Worm (Caenorhabditis elegans): Measurements from ENCODE around the gene srh-215.

srh-215 gene

ce11 chrV:16794079-16794478 lies 37.7 kb downstream of the srh-215 start:
- TF ChIP-seq mbf-1 (tag; optimal IDR thresholded peaks at IDR 0.05): no peak
- TF ChIP-seq nhr-21 (tag; optimal IDR thresholded peaks at IDR 0.05): no peak
- no peak for TF ChIP-seq Y55F3AM.14 (GFP tag; optimal IDR thresholded peaks at IDR 0.05)
- TF ChIP-seq nhr-6 (tag; optimal IDR thresholded peaks at IDR 0.05): no peak
- TF ChIP-seq nhr-77 (tag; optimal IDR thresholded peaks at IDR 0.05): no peak
- TF ChIP-seq lsy-2 (tag; optimal IDR thresholded peaks at IDR 0.05): no peak
- TF ChIP-seq nhr-25 (tag; optimal IDR thresholded peaks at IDR 0.05): no peak
- no peak for TF ChIP-seq lin-39 (tag; optimal IDR thresholded peaks at IDR 0.05)
- no peak for TF ChIP-seq nhr-23 (tag; optimal IDR thresholded peaks at IDR 0.05)
- no peak for TF ChIP-seq fos-1 (tag; optimal IDR thresholded peaks at IDR 0.05)
- TF ChIP-seq aly-2 (tag; optimal IDR thresholded peaks at IDR 0.05): no peak
- no peak for TF ChIP-seq dmd-4 (tag; optimal IDR thresholded peaks at IDR 0.05)
- no peak for TF ChIP-seq ama-1 (optimal IDR thresholded peaks at IDR 0.05)
- TF ChIP-seq C34F6.9 (tag; optimal IDR thresholded peaks at IDR 0.05): no peak
- no peak for TF ChIP-seq ztf-11 (tag; optimal IDR thresholded peaks at IDR 0.05)

ce11 chrV:16793312-16793711 lies 38.5 kb downstream of the srh-215 start:
- TF ChIP-seq fos-1 (tag; optimal IDR thresholded peaks at IDR 0.05) (no peak), nhr-25 (tag; optimal IDR thresholded peaks at IDR 0.05) (no peak), lin-13 (GFP tag; optimal IDR thresholded peaks at IDR 0.05) (no peak), egl-27 (tag; optimal IDR thresholded peaks at IDR 0.05) (no peak), zag-1 (tag; optimal IDR thresholded peaks at IDR 0.05) (no peak)

ce11 chrV:16792717-16793116 lies 39.1 kb downstream of the srh-215 start:
- TF ChIP-seq snpc-4 (tag; optimal IDR thresholded peaks at IDR 0.05): no peak
- no peak for TF ChIP-seq sma-3 (GFP tag; optimal IDR thresholded peaks at IDR 0.05)
- no peak for TF ChIP-seq gmeb-1 (tag; optimal IDR thresholded peaks at IDR 0.05)
- TF ChIP-seq peb-1 (tag; optimal IDR thresholded peaks at IDR 0.05): no peak
- no peak for TF ChIP-seq ZK546.5 (tag; optimal IDR thresholded peaks at IDR 0.05)
- no peak for TF ChIP-seq ceh-16 (tag; optimal IDR thresholded peaks at IDR 0.05)
- TF ChIP-seq lin-11 (tag; optimal IDR thresholded peaks at IDR 0.05): no peak

DNA sequence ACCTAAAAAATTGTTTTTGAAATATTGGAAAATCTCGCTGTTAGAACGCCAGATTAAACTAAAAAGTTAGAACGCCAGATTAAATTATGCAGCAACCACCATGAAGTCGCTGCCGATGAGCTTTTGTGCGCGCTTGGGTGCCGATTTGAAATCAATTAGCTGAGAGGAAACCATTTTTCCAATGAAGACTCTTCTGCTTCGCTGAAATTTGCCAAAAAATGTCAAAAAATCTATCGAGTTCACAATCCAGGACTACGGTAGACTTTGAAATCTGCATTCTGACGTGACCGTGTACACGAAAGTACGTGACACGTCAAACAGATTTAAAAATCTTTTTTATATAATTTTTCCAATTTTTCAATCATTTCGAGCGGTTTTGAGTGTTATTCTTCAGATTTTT lies 42.9 kb downstream of the srh-215 start, which contains the start of gene immt-2:
Gene immt-2, plus strand, starts transcription at position 301 of the 400 bp plus-strand sequence.
- TF ChIP-seq elt-3 (tag; optimal IDR thresholded peaks at IDR 0.05) (no peak), unc-39 (tag; optimal IDR thresholded peaks at IDR 0.05) (no peak), nhr-129 (tag; optimal IDR thresholded peaks at IDR 0.05) (no peak), ztf-1 (GFP tag; conservative IDR thresholded peaks at IDR 0.05) (no peak), F13H6.1 (tag; optimal IDR thresholded peaks at IDR 0.05) (no peak), nhr-21 (tag; optimal IDR thresholded peaks at IDR 0.05) (no peak), nhr-12 (tag; optimal IDR thresholded peaks at IDR 0.05) (no peak), sma-3 (GFP tag; optimal IDR thresholded peaks at IDR 0.05) (no peak), lin-39 (tag; optimal IDR thresholded peaks at IDR 0.05) (no peak), ceh-16 (tag; optimal IDR thresholded peaks at IDR 0.05) (no peak), mbf-1 (tag; optimal IDR thresholded peaks at IDR 0.05) (no peak), dmd-4 (tag; optimal IDR thresholded peaks at IDR 0.05) (no peak), skn-1 (tag; optimal IDR thresholded peaks at IDR 0.05) (no peak), gmeb-1 (tag; optimal IDR thresholded peaks at IDR 0.05) (no peak), snpc-4 (tag; optimal IDR thresholded peaks at IDR 0.05) (no peak), ama-1 (optimal IDR thresholded peaks at IDR 0.05) (no peak), lin-13 (GFP tag; optimal IDR thresholded peaks at IDR 0.05) (no peak), elt-1 (tag; optimal IDR thresholded peaks at IDR 0.05) (no peak), R02D3.7 (tag; optimal IDR thresholded peaks at IDR 0.05) (no peak)

DNA sequence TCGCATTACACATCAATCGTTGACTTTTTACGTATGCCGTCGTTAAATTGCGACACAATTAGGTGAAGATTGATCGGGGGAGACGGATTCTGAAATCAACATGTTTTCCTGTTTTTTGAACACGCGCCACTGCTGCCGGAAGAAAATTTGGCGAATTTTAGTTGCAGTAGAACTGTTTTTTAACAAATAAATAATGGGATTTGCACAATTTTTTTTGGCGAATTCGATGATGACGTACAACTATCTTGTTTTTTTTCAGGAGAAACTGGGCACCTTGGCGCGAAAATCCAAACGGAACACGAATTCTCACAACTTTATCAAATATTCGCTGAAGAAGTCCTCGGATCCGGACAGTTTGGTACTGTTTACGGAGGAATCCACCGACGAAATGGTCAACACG lies 45.8 kb downstream of the srh-215 start:
- no peak for TF ChIP-seq nhr-237 (tag; optimal IDR thresholded peaks at IDR 0.05)
- TF ChIP-seq nhr-25 (tag; optimal IDR thresholded peaks at IDR 0.05): no peak
- no peak for TF ChIP-seq alr-1 (tag; optimal IDR thresholded peaks at IDR 0.05)
- TF ChIP-seq lin-39 (tag; optimal IDR thresholded peaks at IDR 0.05): no peak
- TF ChIP-seq egl-27 (tag; optimal IDR thresholded peaks at IDR 0.05): no peak
- no peak for TF ChIP-seq ztf-11 (tag; optimal IDR thresholded peaks at IDR 0.05)
- no peak for TF ChIP-seq nhr-10 (tag; optimal IDR thresholded peaks at IDR 0.05)
- TF ChIP-seq fos-1 (tag; optimal IDR thresholded peaks at IDR 0.05): no peak
- TF ChIP-seq nhr-6 (tag; optimal IDR thresholded peaks at IDR 0.05): no peak
- no peak for TF ChIP-seq dmd-4 (tag; optimal IDR thresholded peaks at IDR 0.05)
- no peak for TF ChIP-seq sma-9 (GFP tag; optimal IDR thresholded peaks at IDR 0.05)
- TF ChIP-seq sma-9 (tag; optimal IDR thresholded peaks at IDR 0.05): no peak

Data from whole organism, L2 larva.